Fruit fly (Drosophila melanogaster): ENCODE data around the gene CG46339.

DNA sequence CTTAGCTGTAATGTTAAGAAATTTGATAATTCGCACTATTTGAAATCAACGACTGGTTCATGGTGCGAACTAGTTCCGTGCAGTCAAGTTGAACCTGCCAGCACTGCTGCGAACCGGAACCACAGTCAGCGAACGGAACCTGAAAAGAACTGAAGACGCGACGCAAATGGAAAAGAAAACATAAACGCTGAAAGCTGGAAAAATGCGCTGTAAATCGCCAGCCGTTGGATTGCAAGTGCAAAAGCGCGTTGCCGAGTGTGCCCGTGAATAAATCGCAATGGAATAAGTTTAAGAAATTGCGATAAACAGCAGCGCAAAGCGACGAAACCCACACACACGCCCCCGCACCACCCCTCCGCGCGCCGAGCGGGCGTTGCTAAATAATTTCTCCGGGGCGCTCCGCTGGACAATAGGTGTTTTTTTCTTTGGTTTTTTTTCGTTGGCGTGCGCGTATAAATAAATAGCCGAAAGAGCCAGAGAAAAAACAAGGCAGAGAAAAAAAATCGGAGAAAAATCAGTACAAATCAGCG lies 51.3 kb downstream of the CG46339 start, which contains the start of gene CG5521:
- no peak for TF ChIP-seq twi (tag; optimal IDR thresholded peaks at IDR 0.05)
- TF ChIP-seq CG1529 (GFP tag; optimal IDR thresholded peaks at IDR 0.05): no peak
- TF ChIP-seq da (GFP tag; optimal IDR thresholded peaks at IDR 0.05): no peak
- no peak for TF ChIP-seq salm (tag; optimal IDR thresholded peaks at IDR 0.05)
- TF ChIP-seq CG3838 (GFP tag; optimal IDR thresholded peaks at IDR 0.05): no peak
